Worm (Caenorhabditis elegans): Measurements from ENCODE around the gene ssp-32.

ssp-32 gene

ce11 chrIV:9899227-9899626, 4.0 kb downstream of the ssp-32 start:
- TF ChIP-seq nhr-28 (tag; optimal IDR thresholded peaks at IDR 0.05) (no peak), egl-27 (tag; optimal IDR thresholded peaks at IDR 0.05) (no peak), unc-62 (GFP tag; optimal IDR thresholded peaks at IDR 0.05) (no peak), fkh-4 (tag; optimal IDR thresholded peaks at IDR 0.05; ENCODE audit: borderline replicate concordance) (no peak), sox-4 (tag; optimal IDR thresholded peaks at IDR 0.05) (no peak), ces-1 (GFP tag; optimal IDR thresholded peaks at IDR 0.05) (no peak), hlh-4 (tag; optimal IDR thresholded peaks at IDR 0.05) (no peak), efl-1 (optimal IDR thresholded peaks at IDR 0.05) (peak; percentile 34 to 45), efl-1 (GFP tag; optimal IDR thresholded peaks at IDR 0.05 in 1 of 2) (peak; percentile 37 to 93), fkh-10 (GFP tag; optimal IDR thresholded peaks at IDR 0.05) (peak; percentile 14), tlp-1 (tag; optimal IDR thresholded peaks at IDR 0.05) (no peak), ztf-4 (tag; optimal IDR thresholded peaks at IDR 0.05) (no peak), pax-3 (tag; optimal IDR thresholded peaks at IDR 0.05) (no peak), C16A3.4 (tag; optimal IDR thresholded peaks at IDR 0.05) (no peak), egl-13 (tag; optimal IDR thresholded peaks at IDR 0.05) (no peak), nhr-77 (tag; optimal IDR thresholded peaks at IDR 0.05) (no peak), elt-3 (tag; optimal IDR thresholded peaks at IDR 0.05) (no peak), hlh-17 (GFP tag; optimal IDR thresholded peaks at IDR 0.05; ENCODE audit: borderline replicate concordance) (no peak), nhr-85 (tag) (no peak), ceh-90 (tag; optimal IDR thresholded peaks at IDR 0.05) (no peak), nhr-90 (tag; optimal IDR thresholded peaks at IDR 0.05; ENCODE audit: poor library complexity) (no peak), lin-39 (tag; optimal IDR thresholded peaks at IDR 0.05) (no peak), nhr-84 (tag; optimal IDR thresholded peaks at IDR 0.05) (no peak), ceh-82 (tag; optimal IDR thresholded peaks at IDR 0.05) (peak in 1 of 3 experiments; percentile 7), ama-1 (optimal IDR thresholded peaks at IDR 0.05) (no peak), unc-98 (GFP tag; IDR thresholded peaks at IDR 0.05) (no peak), nhr-76 (tag; optimal IDR thresholded peaks at IDR 0.05) (no peak), aly-2 (tag; optimal IDR thresholded peaks at IDR 0.05) (no peak), zag-1 (tag; optimal IDR thresholded peaks at IDR 0.05) (no peak), lsy-2 (tag; optimal IDR thresholded peaks at IDR 0.05) (no peak), unc-30 (tag; optimal IDR thresholded peaks at IDR 0.05) (no peak), lin-35 (GFP tag; optimal IDR thresholded peaks at IDR 0.05) (peak; percentile 10 to 66), rnt-1 (tag; optimal IDR thresholded peaks at IDR 0.05) (no peak), nhr-12 (tag; optimal IDR thresholded peaks at IDR 0.05) (no peak), unc-86 (tag; optimal IDR thresholded peaks at IDR 0.05) (no peak), mab-9 (GFP tag; IDR thresholded peaks at IDR 0.05) (no peak), zip-4 (GFP tag; optimal IDR thresholded peaks at IDR 0.05) (no peak), mef-2 (tag; optimal IDR thresholded peaks at IDR 0.05) (no peak), dpl-1 (GFP tag; optimal IDR thresholded peaks at IDR 0.05) (peak; percentile 13 to 42 (median 31)), lin-14 (GFP tag; optimal IDR thresholded peaks at IDR 0.05) (peak; percentile 62), skn-1 (tag; optimal IDR thresholded peaks at IDR 0.05) (no peak), Y116A8C.19 (tag; optimal IDR thresholded peaks at IDR 0.05; ENCODE audit: borderline replicate concordance) (no peak), C04F5.9 (tag; optimal IDR thresholded peaks at IDR 0.05) (no peak), nhr-47 (tag; optimal IDR thresholded peaks at IDR 0.05) (no peak), fkh-8 (tag; optimal IDR thresholded peaks at IDR 0.05) (no peak), alr-1 (tag; optimal IDR thresholded peaks at IDR 0.05; ENCODE audit: borderline replicate concordance) (no peak), blmp-1 (tag; optimal IDR thresholded peaks at IDR 0.05) (no peak), jun-1 (tag; optimal IDR thresholded peaks at IDR 0.05) (no peak), mep-1 (tag; optimal IDR thresholded peaks at IDR 0.05) (peak; percentile 19), pag-3 (tag; optimal IDR thresholded peaks at IDR 0.05; ENCODE audit: borderline replicate concordance, insufficient read depth) (no peak), grh-1 (GFP tag; IDR thresholded peaks at IDR 0.05) (no peak), nhr-71 (tag; optimal IDR thresholded peaks at IDR 0.05) (no peak), elt-2 (tag; optimal IDR thresholded peaks at IDR 0.05) (no peak)

Data from whole organism, L1 larva.